Worm (Caenorhabditis elegans) whole organism, late embryonic: ENCODE data around the gene fox-1.

ENCODE experiments used
- K09A11.1 ChIP-seq: sonication (generic microtip); optimal IDR thresholded peaks from 2 replicates; lab custom pipeline; 2017; ENCODE audit warnings: antibody characterized with exemption, mild to moderate bottlenecking, missing genetic modification characterization, missing compliant biosample characterization; ENCODE audit not compliant: insufficient read depth
- T23F11.4 ChIP-seq: fragments of 200-800 bp; sonication (Bioruptor generic); optimal IDR thresholded peaks from 2 replicates; lab custom pipeline; 2018; ENCODE audit warnings: mild to moderate bottlenecking, missing genetic modification characterization, missing compliant biosample characterization
- Y22D7AL.16 ChIP-seq: sonication (generic microtip); optimal IDR thresholded peaks from 2 replicates; lab custom pipeline; 2016; ENCODE audit warnings: missing genetic modification characterization, missing compliant biosample characterization
- ahr-1 ChIP-seq: sonication (generic microtip); optimal IDR thresholded peaks from 2 replicates; lab custom pipeline; 2016; ENCODE audit warnings: missing genetic modification characterization, missing compliant biosample characterization
- ama-1 ChIP-seq: fragments of 150-350 bp; optimal IDR thresholded peaks from 2 replicates; lab custom pipeline; 2014
- ceh-19 ChIP-seq: fragments of 200-800 bp; sonication (Bioruptor generic); optimal IDR thresholded peaks from 2 replicates; lab custom pipeline; 2018; ENCODE audit warnings: mild to moderate bottlenecking, missing genetic modification characterization, missing compliant biosample characterization
- ceh-2 ChIP-seq: sonication (generic microtip); optimal IDR thresholded peaks from 2 replicates; lab custom pipeline; 2016; ENCODE audit warnings: missing genotype, missing genetic modification characterization, missing compliant biosample characterization
- ceh-34 ChIP-seq: sonication (generic microtip); optimal IDR thresholded peaks from 2 replicates; lab custom pipeline; 2016; ENCODE audit warnings: mild to moderate bottlenecking, missing genetic modification characterization, missing compliant biosample characterization
- ceh-45 ChIP-seq: fragments of 200-800 bp; sonication (Bioruptor generic); IDR thresholded peaks from 2 replicates; pipeline ENCODE4 v1.3.6; 2022; ENCODE audit warnings: missing genetic modification reagents, missing genetic modification characterization, missing compliant biosample characterization
- ceh-48 ChIP-seq: sonication (generic microtip); optimal IDR thresholded peaks from 2 replicates; lab custom pipeline; 2016; ENCODE audit warnings: missing genetic modification characterization, inconsistent platforms, missing compliant biosample characterization
- ceh-6 ChIP-seq: fragments of 200-800 bp; sonication (Bioruptor generic); optimal IDR thresholded peaks from 2 replicates; lab custom pipeline; 2018; ENCODE audit warnings: mild to moderate bottlenecking, missing genetic modification characterization, missing compliant biosample characterization
- ceh-9 ChIP-seq: sonication (generic microtip); optimal IDR thresholded peaks from 2 replicates; lab custom pipeline; 2016; ENCODE audit warnings: mild to moderate bottlenecking, missing genetic modification characterization, inconsistent platforms, missing compliant biosample characterization
- dmd-4 ChIP-seq: sonication (generic microtip); optimal IDR thresholded peaks from 2 replicates; lab custom pipeline; 2016; ENCODE audit warnings: borderline replicate concordance, missing genetic modification characterization, missing compliant biosample characterization
- elt-2 ChIP-seq: sonication (generic microtip); optimal IDR thresholded peaks from 2 replicates; lab custom pipeline; 2016; ENCODE audit warnings: missing genetic modification reagents, missing genetic modification characterization, missing compliant biosample characterization
- ets-4 ChIP-seq: sonication (generic microtip); optimal IDR thresholded peaks from 2 replicates; lab custom pipeline; 2016; ENCODE audit warnings: missing genetic modification characterization, missing compliant biosample characterization
- eyg-1 ChIP-seq: sonication (generic microtip); optimal IDR thresholded peaks from 2 replicates; lab custom pipeline; 2016; ENCODE audit warnings: missing genotype, missing genetic modification characterization, missing compliant biosample characterization
- fkh-10 ChIP-seq: fragments of 150-350 bp; optimal IDR thresholded peaks from 2 replicates; lab custom pipeline; 2014; ENCODE audit warnings: missing biosample characterization, missing genetic modification reagents, missing genetic modification characterization
- fkh-6 ChIP-seq: sonication (generic microtip); optimal IDR thresholded peaks from 2 replicates; lab custom pipeline; 2016; ENCODE audit warnings: missing genetic modification characterization, missing compliant biosample characterization
- gmeb-2 ChIP-seq: sonication (generic microtip); optimal IDR thresholded peaks from 2 replicates; lab custom pipeline; 2016; ENCODE audit warnings: missing genetic modification characterization, inconsistent platforms, missing compliant biosample characterization
- hlh-30 ChIP-seq: sonication (generic microtip); optimal IDR thresholded peaks from 2 replicates; lab custom pipeline; 2017; ENCODE audit warnings: antibody characterized with exemption, missing genetic modification characterization, missing compliant biosample characterization; ENCODE audit not compliant: insufficient read depth
- hlh-8 ChIP-seq: sonication (generic microtip); optimal IDR thresholded peaks from 2 replicates; lab custom pipeline; 2016; ENCODE audit warnings: missing genotype, missing genetic modification characterization, missing compliant biosample characterization
- madf-2 ChIP-seq: sonication (generic microtip); optimal IDR thresholded peaks from 2 replicates; lab custom pipeline; 2017; ENCODE audit warnings: missing genetic modification characterization, missing compliant biosample characterization
- nhr-232 ChIP-seq: sonication (generic microtip); optimal IDR thresholded peaks from 2 replicates; lab custom pipeline; 2016; ENCODE audit warnings: missing genetic modification characterization, missing compliant biosample characterization
- odd-2 ChIP-seq: sonication (generic microtip); optimal IDR thresholded peaks from 2 replicates; lab custom pipeline; 2017; ENCODE audit warnings: antibody characterized with exemption, mild to moderate bottlenecking, missing genetic modification characterization, missing compliant biosample characterization
- pag-3 ChIP-seq: sonication (generic microtip); optimal IDR thresholded peaks from 2 replicates; lab custom pipeline; 2016; ENCODE audit warnings: missing compliant biosample characterization, missing genetic modification characterization, borderline replicate concordance
- pha-2 ChIP-seq: sonication (generic microtip); optimal IDR thresholded peaks from 2 replicates; lab custom pipeline; 2017; ENCODE audit warnings: mild to moderate bottlenecking, missing genetic modification characterization, missing compliant biosample characterization
- pha-4 ChIP-seq: fragments of 150-350 bp; optimal IDR thresholded peaks from 2 replicates; lab custom pipeline; 2018; ENCODE audit warnings: missing biosample characterization, missing genetic modification reagents, missing genetic modification characterization
- pqm-1 ChIP-seq: sonication (generic microtip); optimal IDR thresholded peaks from 2 replicates; lab custom pipeline; 2016; ENCODE audit warnings: missing genetic modification characterization, missing compliant biosample characterization
- rnt-1 ChIP-seq: sonication (generic microtip); optimal IDR thresholded peaks from 2 replicates; lab custom pipeline; 2016; ENCODE audit warnings: missing genetic modification characterization, missing compliant biosample characterization
- sdc-2 ChIP-seq: sonication (generic microtip); optimal IDR thresholded peaks from 2 replicates; lab custom pipeline; 2016; ENCODE audit warnings: missing genotype, missing genetic modification characterization, missing compliant biosample characterization
- sox-4 ChIP-seq: sonication (generic microtip); optimal IDR thresholded peaks from 2 replicates; lab custom pipeline; 2017; ENCODE audit warnings: mild to moderate bottlenecking, missing genetic modification characterization, inconsistent platforms, missing compliant biosample characterization
- syd-9 ChIP-seq: sonication (generic microtip); optimal IDR thresholded peaks from 2 replicates; lab custom pipeline; 2016; ENCODE audit warnings: mild to moderate bottlenecking, missing genetic modification characterization, moderate library complexity, missing compliant biosample characterization
- tbx-7 ChIP-seq: sonication (generic microtip); optimal IDR thresholded peaks from 2 replicates; lab custom pipeline; 2016; ENCODE audit warnings: missing genotype, missing genetic modification characterization, missing compliant biosample characterization
- ttx-3 ChIP-seq: sonication (generic microtip); optimal IDR thresholded peaks from 2 replicates; lab custom pipeline; 2016; ENCODE audit warnings: missing genetic modification reagents, missing genetic modification characterization, missing compliant biosample characterization
- unc-3 ChIP-seq, 2 experiments: fragments of 200-800 bp in 1 of 2; sonication (Bioruptor generic) in 1 of 2; sonication (generic microtip) in 1 of 2; conservative IDR thresholded peaks in 1 of 2; optimal IDR thresholded peaks in 1 of 2; 2 replicates each; pipeline versions ENCODE4 v1.3.6 to Lab custom; 2016 to 2022; ENCODE audit warnings: missing compliant biosample characterization in 2 of 2, missing genetic modification characterization in 2 of 2, missing genetic modification reagents in 1 of 2
- unc-42 ChIP-seq: sonication (generic microtip); optimal IDR thresholded peaks from 2 replicates; lab custom pipeline; 2016; ENCODE audit warnings: missing genotype, missing genetic modification characterization, missing compliant biosample characterization
- unc-55 ChIP-seq: sonication (generic microtip); optimal IDR thresholded peaks from 2 replicates; lab custom pipeline; 2017; ENCODE audit warnings: missing biosample characterization, missing genetic modification reagents, missing genetic modification characterization
- ztf-16 ChIP-seq: sonication (generic microtip); optimal IDR thresholded peaks from 2 replicates; lab custom pipeline; 2017; ENCODE audit warnings: missing genetic modification characterization, missing compliant biosample characterization

fox-1 gene

DNA sequence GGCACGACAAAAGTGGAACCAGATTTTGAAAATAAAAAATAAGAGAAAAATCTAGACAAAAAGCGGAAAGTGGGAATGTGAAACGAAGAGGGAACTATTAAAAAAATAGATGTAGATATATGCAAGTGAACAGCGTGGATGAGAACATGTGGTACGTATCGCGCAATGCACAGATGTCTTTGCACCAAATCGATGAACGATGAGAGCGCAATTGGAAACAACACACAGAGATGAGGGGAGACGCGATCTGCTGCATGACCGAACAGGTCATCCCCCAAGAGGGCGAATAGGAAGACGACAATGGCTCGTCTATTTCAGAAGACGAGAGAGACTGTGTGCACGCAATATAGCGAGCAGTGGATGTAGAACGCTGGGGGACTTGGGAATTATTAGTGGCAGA is 7.0 kb downstream of the fox-1 start (continued):
- TF ChIP-seq fkh-10 (GFP tag; lab: Kevin White, UChicago) (no peak), ztf-16 (tag; lab: Kevin White, UChicago) (no peak), pqm-1 (tag; lab: Kevin White, UChicago) (no peak), hlh-8 (tag; lab: Kevin White, UChicago) (no peak)

ce11 chrX:2452297-2452696 is 7.4 kb downstream of the fox-1 start:
- TF ChIP-seq rnt-1 (tag; lab: Kevin White, UChicago) (peak; percentile 20), ahr-1 (no peak), unc-55 (GFP tag; lab: Kevin White, UChicago) (peak; percentile 49)

- TF ChIP-seq syd-9 (tag; lab: Kevin White, UChicago), result no peak
- peak; percentile 12 for TF ChIP-seq ceh-6 (GFP tag; lab: Kevin White, UChicago)
- peak; percentile 83 for TF ChIP-seq unc-42 (tag; lab: Kevin White, UChicago)
Observed at ce11 chrX:2450994-2451393, 8.7 kb downstream of the fox-1 start.

DNA sequence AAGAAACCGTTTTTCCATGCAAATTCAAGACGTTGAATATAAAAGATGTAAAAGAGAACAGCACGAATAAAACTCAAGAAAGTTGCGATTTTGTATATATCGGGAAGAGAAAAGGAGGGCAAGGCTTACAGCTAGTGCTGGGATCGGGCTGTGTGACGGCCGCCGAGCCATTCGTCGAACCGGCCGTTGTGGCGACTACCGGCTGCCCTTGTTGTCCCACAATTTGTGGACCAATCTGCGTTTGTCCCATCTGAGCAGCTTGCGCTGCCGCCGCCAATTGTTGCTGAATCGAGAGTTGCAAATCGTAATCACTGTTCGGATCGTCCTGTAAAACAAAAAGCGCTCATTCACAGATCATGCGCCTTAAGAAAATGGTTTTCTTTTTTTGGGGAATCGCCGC is 12.5 kb downstream of the fox-1 start:
- TF ChIP-seq Y22D7AL.16, result no peak
- TF ChIP-seq pag-3 (tag; lab: Kevin White, UChicago), result no peak
- no peak for TF ChIP-seq pqm-1 (tag; lab: Kevin White, UChicago)
- no peak for TF ChIP-seq rnt-1 (tag; lab: Kevin White, UChicago)
- no peak for TF ChIP-seq hlh-30 (tag; lab: Kevin White, UChicago)
- no peak for TF ChIP-seq ttx-3 (tag; lab: Kevin White, UChicago)
- no peak for TF ChIP-seq sdc-2

- TF ChIP-seq pha-2 (tag; lab: Kevin White, UChicago), result no peak
- no peak for TF ChIP-seq unc-55 (GFP tag; lab: Kevin White, UChicago)
- no peak for TF ChIP-seq ceh-45
- no peak for TF ChIP-seq ceh-2 (tag; lab: Kevin White, UChicago)
- TF ChIP-seq hlh-8 (tag; lab: Kevin White, UChicago), result no peak
- TF ChIP-seq pha-4 (tag; lab: Kevin White, UChicago), result no peak
- TF ChIP-seq T23F11.4 (GFP tag; lab: Kevin White, UChicago), result no peak
- TF ChIP-seq ttx-3 (tag; lab: Kevin White, UChicago), result no peak
- no peak for TF ChIP-seq ets-4 (tag; lab: Kevin White, UChicago)
- no peak for TF ChIP-seq odd-2 (tag; lab: Kevin White, UChicago)
- TF ChIP-seq fkh-6, result no peak
- no peak for TF ChIP-seq ama-1
- no peak for TF ChIP-seq ceh-19 (GFP tag; lab: Kevin White, UChicago)
- TF ChIP-seq, all 69 proteins: peak for 0
Observed at ce11 chrX:2446185-2446584, 13.5 kb downstream of the fox-1 start.

DNA sequence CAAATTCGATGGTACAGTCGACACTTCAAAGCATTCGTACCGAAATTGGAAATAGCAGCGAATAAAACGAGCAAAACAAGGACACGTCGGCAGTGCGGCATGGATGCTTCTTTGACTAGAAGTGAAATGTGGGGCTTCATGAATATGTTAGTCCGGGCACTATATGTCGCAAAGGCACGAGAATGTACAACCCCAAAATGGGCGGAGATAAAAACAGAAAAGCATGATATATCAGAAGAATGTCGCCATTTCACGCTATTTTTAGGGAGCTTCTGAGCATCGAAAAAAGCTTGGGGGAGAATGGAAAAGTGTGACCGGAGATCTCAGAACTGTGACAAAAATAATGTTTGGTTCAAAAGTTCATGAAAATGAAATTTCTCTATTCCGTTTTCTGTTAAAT is 16.4 kb downstream of the fox-1 start, which contains the start of gene T07D1.3:
T07D1.3 (minus strand) TSS at position 101 of the 400 bp plus-strand sequence.
- TF ChIP-seq hlh-8 (tag; lab: Kevin White, UChicago) (no peak), pag-3 (tag; lab: Kevin White, UChicago) (no peak), madf-2 (no peak), tbx-7 (no peak), ceh-45 (no peak), ceh-48 (no peak), gmeb-2 (tag; lab: Kevin White, UChicago) (no peak), sdc-2 (no peak), elt-2 (tag; lab: Kevin White, UChicago) (no peak), sox-4 (tag; lab: Kevin White, UChicago) (no peak), ceh-34 (no peak), fkh-6 (no peak), K09A11.1 (tag; lab: Kevin White, UChicago) (no peak), unc-3 (GFP tag; conservative IDR thresholded peaks at IDR 0.05; lab: Robert Waterston, UW) (no peak), unc-3 (tag; optimal IDR thresholded peaks at IDR 0.05; lab: Kevin White, UChicago) (no peak), ceh-9 (tag; lab: Kevin White, UChicago) (no peak), eyg-1 (tag; lab: Kevin White, UChicago) (no peak), nhr-232 (tag; lab: Kevin White, UChicago) (no peak), dmd-4 (no peak)
